Fruit fly (Drosophila melanogaster) whole organism, embryonic: Measurements from ENCODE around the gene ball.

ENCODE experiments used
- BEAF-32 ChIP-seq: fragments of 200-800 bp; sonication (Bioruptor generic); optimal IDR thresholded peaks from 3 replicates; lab custom pipeline; 2017; ENCODE audit warnings: missing biosample characterization, missing genetic modification characterization, mild to moderate bottlenecking, moderate library complexity, missing genetic modification reagents
- Bdp1 ChIP-seq: fragments of 200-800 bp; sonication (Bioruptor generic); optimal IDR thresholded peaks from 3 replicates; lab custom pipeline; 2016; ENCODE audit warnings: missing biosample characterization, missing genetic modification characterization
- Blimp-1 ChIP-seq: fragments of 200-800 bp; sonication (Bioruptor generic); optimal IDR thresholded peaks from 3 replicates; lab custom pipeline; 2018; ENCODE audit warnings: missing biosample characterization, missing genetic modification characterization, mild to moderate bottlenecking, moderate library complexity, missing genetic modification reagents
- CG10979 ChIP-seq: fragments of 200-800 bp; sonication (Bioruptor generic); optimal IDR thresholded peaks from 2 replicates; lab custom pipeline; 2018; ENCODE audit warnings: missing biosample characterization, mild to moderate bottlenecking, missing genetic modification characterization, moderate library complexity
- CG12155 ChIP-seq: fragments of 200-800 bp; sonication (Bioruptor generic); optimal IDR thresholded peaks from 3 replicates; lab custom pipeline; 2016; ENCODE audit warnings: missing biosample characterization, missing genetic modification characterization
- CG12744 ChIP-seq: fragments of 200-800 bp; sonication (Bioruptor generic); optimal IDR thresholded peaks from 2 replicates; lab custom pipeline; 2016; ENCODE audit warnings: missing biosample characterization, missing genetic modification characterization
- CG13624 ChIP-seq: fragments of 200-800 bp; sonication (Bioruptor generic); optimal IDR thresholded peaks from 2 replicates; lab custom pipeline; 2016; ENCODE audit warnings: missing biosample characterization, missing genetic modification characterization
- CG15479 ChIP-seq: fragments of 200-800 bp; sonication (Bioruptor generic); optimal IDR thresholded peaks from 3 replicates; lab custom pipeline; 2019; ENCODE audit warnings: missing biosample characterization, mild to moderate bottlenecking, missing genetic modification characterization, moderate library complexity
- CG16779 ChIP-seq: fragments of 200-800 bp; sonication (Bioruptor generic); IDR thresholded peaks from 2 replicates; pipeline ENCODE4 v1.3.6; 2022; ENCODE audit warnings: missing biosample characterization, missing genetic modification characterization
- CG16815 ChIP-seq: fragments of 200-800 bp; sonication (Bioruptor generic); optimal IDR thresholded peaks from 3 replicates; lab custom pipeline; 2017; ENCODE audit warnings: missing biosample characterization, mild to moderate bottlenecking, missing genetic modification characterization
- CG18011 ChIP-seq: fragments of 200-800 bp; sonication (Bioruptor generic); optimal IDR thresholded peaks from 2 replicates; lab custom pipeline; 2017; ENCODE audit warnings: missing biosample characterization, missing genetic modification characterization, mild to moderate bottlenecking, moderate library complexity, missing genotype
- CG34224 ChIP-seq: fragments of 200-800 bp; sonication (Bioruptor generic); IDR thresholded peaks from 3 replicates; pipeline ENCODE4 v1.3.6; 2022; ENCODE audit warnings: missing biosample characterization, missing genetic modification characterization; ENCODE audit not compliant: partially characterized antibody
- CG4360 ChIP-seq: fragments of 200-800 bp; sonication (Bioruptor generic); IDR thresholded peaks from 2 replicates; pipeline ENCODE4 v1.3.6; 2022; ENCODE audit warnings: missing biosample characterization, missing genetic modification characterization
- CG5180 ChIP-seq: fragments of 200-800 bp; sonication (Bioruptor generic); optimal IDR thresholded peaks from 3 replicates; lab custom pipeline; 2017; ENCODE audit warnings: missing biosample characterization, missing genetic modification characterization, mild to moderate bottlenecking, moderate library complexity, missing genetic modification reagents
- CG5953 ChIP-seq: fragments of 200-800 bp; sonication (Bioruptor generic); IDR thresholded peaks from 2 replicates; pipeline ENCODE4 v1.3.6; 2022; ENCODE audit warnings: missing biosample characterization, missing genetic modification characterization
- CG6175 ChIP-seq: fragments of 200-800 bp; sonication (Bioruptor generic); IDR thresholded peaks from 3 replicates; pipeline ENCODE4 v1.3.6; 2022; ENCODE audit warnings: missing biosample characterization, missing genetic modification characterization
- CG7271 ChIP-seq: fragments of 200-800 bp; sonication (Bioruptor generic); optimal IDR thresholded peaks from 2 replicates; lab custom pipeline; 2018; ENCODE audit warnings: missing biosample characterization, mild to moderate bottlenecking, missing genetic modification characterization, moderate library complexity
- CG7372 ChIP-seq: fragments of 200-800 bp; sonication (Bioruptor generic); IDR thresholded peaks from 2 replicates; pipeline ENCODE4 v1.3.6; 2022; ENCODE audit warnings: missing biosample characterization, missing genetic modification characterization
- CG7786 ChIP-seq: fragments of 200-800 bp; sonication (Bioruptor generic); optimal IDR thresholded peaks from 2 replicates; lab custom pipeline; 2016; ENCODE audit warnings: missing biosample characterization, missing genetic modification characterization
- CG8089 ChIP-seq: fragments of 200-800 bp; sonication (Bioruptor generic); optimal IDR thresholded peaks from 3 replicates; lab custom pipeline; 2016; ENCODE audit warnings: missing biosample characterization, missing genetic modification characterization
- CG8478 ChIP-seq: fragments of >200 bp; optimal IDR thresholded peaks from 2 replicates; lab custom pipeline; 2018
- CG9876 ChIP-seq: fragments of 200-800 bp; sonication (Bioruptor generic); optimal IDR thresholded peaks from 2 replicates; lab custom pipeline; 2016; ENCODE audit warnings: missing biosample characterization, missing genetic modification characterization
- CTCF ChIP-seq: fragments of 200-800 bp; sonication (Bioruptor generic); optimal IDR thresholded peaks from 2 replicates; lab custom pipeline; 2017; ENCODE audit warnings: missing biosample characterization, mild to moderate bottlenecking, missing genetic modification characterization, moderate library complexity
- D19A ChIP-seq: fragments of 200-800 bp; optimal IDR thresholded peaks from 3 replicates; lab custom pipeline; 2019; ENCODE audit warnings: missing biosample characterization, mild to moderate bottlenecking, missing genetic modification characterization, moderate library complexity
- D19B ChIP-seq: fragments of 200-800 bp; sonication (Bioruptor generic); optimal IDR thresholded peaks from 2 replicates; lab custom pipeline; 2017; ENCODE audit warnings: missing biosample characterization, mild to moderate bottlenecking, missing genetic modification characterization
- Dfd ChIP-seq, 2 experiments: fragments of >200 bp; optimal IDR thresholded peaks; 2 replicates each; lab custom pipeline; 2017; ENCODE audit warnings: missing biosample characterization in 2 of 2, missing genetic modification characterization in 2 of 2
- Doc2 ChIP-seq: fragments of 200-800 bp; sonication (Bioruptor generic); IDR thresholded peaks from 2 replicates; pipeline ENCODE4 v1.3.6; 2022; ENCODE audit warnings: missing biosample characterization, missing genetic modification characterization
- Dp ChIP-seq: fragments of 200-800 bp; sonication (Bioruptor generic); optimal IDR thresholded peaks from 2 replicates; lab custom pipeline; 2018; ENCODE audit warnings: missing biosample characterization, mild to moderate bottlenecking, missing genetic modification characterization, moderate library complexity
- ERR ChIP-seq: fragments of 200-800 bp; sonication (Bioruptor generic); optimal IDR thresholded peaks from 2 replicates; lab custom pipeline; 2016; ENCODE audit warnings: missing biosample characterization, missing genetic modification characterization
- Hr3 ChIP-seq: fragments of 200-800 bp; sonication (Bioruptor generic); optimal IDR thresholded peaks from 3 replicates; lab custom pipeline; 2016; ENCODE audit warnings: missing biosample characterization, missing genetic modification characterization
- Hr39 ChIP-seq: fragments of >200 bp; optimal IDR thresholded peaks from 2 replicates; lab custom pipeline; 2017
- Hsf ChIP-seq: fragments of 200-800 bp; sonication (Bioruptor generic); optimal IDR thresholded peaks from 3 replicates; lab custom pipeline; 2016; ENCODE audit warnings: missing biosample characterization, missing genetic modification characterization
- Kr ChIP-seq: fragments of 200-800 bp; sonication (Bioruptor generic); optimal IDR thresholded peaks from 2 replicates; lab custom pipeline; 2017; ENCODE audit warnings: missing biosample characterization, mild to moderate bottlenecking, missing genetic modification characterization
- NC2β ChIP-seq: fragments of 200-800 bp; sonication (Bioruptor generic); optimal IDR thresholded peaks from 2 replicates; lab custom pipeline; 2016; ENCODE audit warnings: missing biosample characterization, missing genetic modification characterization
- NK7.1 ChIP-seq: fragments of 200-800 bp; sonication (Bioruptor generic); optimal IDR thresholded peaks from 3 replicates; lab custom pipeline; 2016; ENCODE audit warnings: missing biosample characterization, missing genetic modification characterization
- Optix ChIP-seq: fragments of 200-800 bp; sonication (Bioruptor generic); IDR thresholded peaks from 3 replicates; pipeline ENCODE4 v1.3.6; 2022; ENCODE audit warnings: missing biosample characterization, missing genetic modification characterization
- PHDP ChIP-seq: fragments of 200-800 bp; sonication (Bioruptor generic); optimal IDR thresholded peaks from 3 replicates; lab custom pipeline; 2018; ENCODE audit warnings: missing biosample characterization, mild to moderate bottlenecking, missing genetic modification characterization, moderate library complexity
- Rfx ChIP-seq: fragments of 200-800 bp; sonication (Bioruptor generic); IDR thresholded peaks from 2 replicates; pipeline ENCODE4 v1.3.6; 2022; ENCODE audit warnings: missing biosample characterization, missing genetic modification characterization
- Stat92E ChIP-seq, 3 experiments: fragments of >200 bp in 2 of 3; fragments of 200-800 bp in 1 of 3; sonication (Bioruptor generic) in 1 of 3; optimal IDR thresholded peaks; 2 replicates each; lab custom pipeline; 2017 to 2019; ENCODE audit warnings: missing biosample characterization in 3 of 3, missing genetic modification characterization in 3 of 3, mild to moderate bottlenecking in 1 of 3, moderate library complexity in 1 of 3
- aop ChIP-seq: fragments of 200-800 bp; sonication (Bioruptor generic); IDR thresholded peaks from 2 replicates; pipeline ENCODE4 v1.3.6; 2022; ENCODE audit warnings: missing biosample characterization, missing genetic modification characterization
- az2 ChIP-seq: fragments of 200-800 bp; sonication (Bioruptor generic); optimal IDR thresholded peaks from 3 replicates; lab custom pipeline; 2016; ENCODE audit warnings: missing biosample characterization, missing genetic modification characterization
- cg ChIP-seq: fragments of 200-800 bp; sonication (Bioruptor generic); optimal IDR thresholded peaks from 3 replicates; lab custom pipeline; 2019; ENCODE audit warnings: missing biosample characterization, mild to moderate bottlenecking, missing genetic modification characterization, moderate library complexity
- chm ChIP-seq: fragments of 200-800 bp; sonication (Bioruptor generic); IDR thresholded peaks from 2 replicates; pipeline ENCODE4 v1.3.6; 2022; ENCODE audit warnings: missing biosample characterization, missing genetic modification characterization
- corto ChIP-seq: fragments of 200-800 bp; sonication (Bioruptor generic); optimal IDR thresholded peaks from 2 replicates; lab custom pipeline; 2016; ENCODE audit warnings: missing biosample characterization, mild to moderate bottlenecking, missing genetic modification characterization, moderate library complexity
- crc ChIP-seq: fragments of 200-800 bp; sonication (Bioruptor generic); optimal IDR thresholded peaks from 2 replicates; lab custom pipeline; 2016; ENCODE audit warnings: missing biosample characterization, missing genetic modification characterization
- crol ChIP-seq: fragments of 200-800 bp; sonication (Bioruptor generic); IDR thresholded peaks from 2 replicates; pipeline ENCODE4 v1.3.6; 2022; ENCODE audit warnings: missing biosample characterization, missing genetic modification characterization
- dati ChIP-seq: fragments of 200-800 bp; sonication (Bioruptor generic); IDR thresholded peaks from 2 replicates; pipeline ENCODE4 v1.3.6; 2022; ENCODE audit warnings: missing biosample characterization, missing genetic modification characterization
- eve ChIP-seq, 2 experiments: fragments of >200 bp; optimal IDR thresholded peaks; 2 replicates each; lab custom pipeline; 2017; ENCODE audit warnings: missing biosample characterization in 2 of 2, missing genetic modification characterization in 2 of 2
- hth ChIP-seq: fragments of >200 bp; optimal IDR thresholded peaks from 2 replicates; lab custom pipeline; 2017; ENCODE audit warnings: inconsistent platforms
- ind ChIP-seq: fragments of 200-800 bp; sonication (Bioruptor generic); optimal IDR thresholded peaks from 3 replicates; lab custom pipeline; 2016; ENCODE audit warnings: missing biosample characterization, missing genetic modification characterization
- jumu ChIP-seq: fragments of 200-800 bp; sonication (Bioruptor generic); optimal IDR thresholded peaks from 3 replicates; lab custom pipeline; 2016; ENCODE audit warnings: missing biosample characterization, missing genetic modification characterization
- oc ChIP-seq: fragments of 200-800 bp; sonication (Bioruptor generic); optimal IDR thresholded peaks from 2 replicates; lab custom pipeline; 2018; ENCODE audit warnings: missing biosample characterization, mild to moderate bottlenecking, missing genetic modification characterization, moderate library complexity
- sqz ChIP-seq: fragments of 200-800 bp; sonication (Bioruptor generic); optimal IDR thresholded peaks from 3 replicates; lab custom pipeline; 2018; ENCODE audit warnings: missing biosample characterization, mild to moderate bottlenecking, missing genetic modification characterization
- tin ChIP-seq: fragments of 200-800 bp; sonication (Bioruptor generic); optimal IDR thresholded peaks from 3 replicates; lab custom pipeline; 2016; ENCODE audit warnings: missing biosample characterization, missing genetic modification characterization
- tll ChIP-seq, 2 experiments: fragments of 200-800 bp in 1 of 2; fragments of >200 bp in 1 of 2; sonication (Bioruptor generic) in 1 of 2; optimal IDR thresholded peaks; 2 replicates each; lab custom pipeline; 2017 to 2019; ENCODE audit warnings: missing biosample characterization in 2 of 2, missing genetic modification characterization in 2 of 2, mild to moderate bottlenecking in 1 of 2, moderate library complexity in 1 of 2
- vfl ChIP-seq: fragments of 200-800 bp; sonication (Bioruptor generic); optimal IDR thresholded peaks from 2 replicates; lab custom pipeline; 2016; ENCODE audit warnings: missing biosample characterization, missing genetic modification characterization

The ball gene

dm6 chr3R:26886283-26886689 lies 19.7 kb upstream of the ball start (continued):
- TF ChIP-seq Doc2 (GFP tag; lab: Robert Waterston, UW) (no peak), CG15479 (no peak), Dfd (GFP tag; optimal IDR thresholded peaks at IDR 0.05; lab: Kevin White, UChicago) (no peak), oc (peak; percentile 55), CG10979 (tag; lab: Kevin White, UChicago) (peak; percentile 88), crol (GFP tag; lab: Robert Waterston, UW) (no peak), D19B (GFP tag; lab: Kevin White, UChicago) (no peak), CG18011 (GFP tag; lab: Kevin White, UChicago) (no peak), CG34224 (GFP tag; lab: Robert Waterston, UW) (no peak), Dp (GFP tag; lab: Kevin White, UChicago) (no peak), CG12155 (GFP tag; lab: Kevin White, UChicago) (peak; percentile 26), chm (GFP tag; lab: Robert Waterston, UW) (no peak), CG13624 (no peak), CG6175 (GFP tag; lab: Robert Waterston, UW) (no peak), az2 (peak; percentile 65), sqz (peak; percentile 37), Hr3 (GFP tag; lab: Kevin White, UChicago) (peak; percentile 61), NK7.1 (GFP tag; lab: Kevin White, UChicago) (no peak), CG5953 (GFP tag; lab: Robert Waterston, UW) (no peak), NC2β (GFP tag; lab: Kevin White, UChicago) (no peak), eve (GFP tag; optimal IDR thresholded peaks at IDR 0.05; lab: Kevin White, UChicago) (no peak), Optix (GFP tag; lab: Robert Waterston, UW) (peak; percentile 54; the same call in 1 of the 3 replicates), CG7786 (GFP tag; lab: Kevin White, UChicago) (no peak), Bdp1 (GFP tag; lab: Kevin White, UChicago) (no peak), hth (lab: Kevin White, UChicago) (no peak), PHDP (tag; lab: Kevin White, UChicago) (peak; percentile 72), corto (no peak), jumu (no peak), CG16779 (GFP tag; lab: Robert Waterston, UW) (no peak), CG16815 (peak; percentile 63), ind (GFP tag; lab: Kevin White, UChicago) (peak; percentile 38), D19A (peak; percentile 78), tin (GFP tag; lab: Kevin White, UChicago) (peak; percentile 61), ERR (no peak), dati (GFP tag; lab: Robert Waterston, UW) (no peak), CG7372 (GFP tag; lab: Robert Waterston, UW) (peak; percentile 59), vfl (GFP tag; lab: Kevin White, UChicago) (no peak), BEAF-32 (no peak), CG9876 (no peak), CG12744 (GFP tag; lab: Kevin White, UChicago) (no peak), CG8089 (GFP tag; lab: Kevin White, UChicago) (no peak), tll (GFP tag; optimal IDR thresholded peaks at IDR 0.05; lab: Kevin White, UChicago) (peak in 1 of 2 experiments; percentile 19), Hsf (GFP tag; lab: Kevin White, UChicago) (peak; percentile 23)

DNA sequence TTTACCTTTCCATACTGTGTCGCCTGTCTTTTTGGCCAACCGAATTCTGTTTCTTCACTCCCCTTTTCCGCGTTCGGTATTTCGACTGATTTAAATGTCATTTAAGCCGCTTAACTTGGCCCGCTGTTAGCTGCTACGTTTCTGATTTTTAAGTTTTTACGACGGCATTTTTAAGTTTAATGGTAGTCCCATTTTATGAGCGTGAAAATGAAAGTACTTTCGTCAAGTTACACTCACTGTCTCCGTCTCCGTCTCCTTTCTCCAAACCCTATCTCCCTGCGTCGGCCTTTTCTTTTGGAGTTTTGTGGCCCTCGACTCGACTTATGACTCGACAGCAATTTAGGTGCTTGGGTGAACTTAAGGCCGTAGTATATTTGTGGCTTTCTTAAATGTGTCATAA lies 18.6 kb upstream of the ball start:
- no peak for TF ChIP-seq CG8478 (lab: Kevin White, UChicago)
- peak; percentile 5 for TF ChIP-seq Kr (GFP tag; lab: Kevin White, UChicago)
- no peak for TF ChIP-seq CG7271 (tag; lab: Kevin White, UChicago)
- TF ChIP-seq Stat92E (GFP tag; optimal IDR thresholded peaks at IDR 0.05; lab: Kevin White, UChicago), result no peak
- peak; percentile 76 for TF ChIP-seq Blimp-1 (GFP tag; lab: Kevin White, UChicago)
- TF ChIP-seq CTCF (GFP tag; lab: Kevin White, UChicago), result no peak
- no peak for TF ChIP-seq Rfx
- no peak for TF ChIP-seq crc
- TF ChIP-seq CG5180 (GFP tag; lab: Kevin White, UChicago), result no peak
- no peak for TF ChIP-seq aop (GFP tag; lab: Robert Waterston, UW)
- TF ChIP-seq cg (GFP tag; lab: Kevin White, UChicago), result no peak
- TF ChIP-seq Hr39 (lab: Kevin White, UChicago), result no peak
- TF ChIP-seq CG4360 (GFP tag; lab: Robert Waterston, UW), result no peak
